Worm (Caenorhabditis elegans) whole organism, late embryonic: ENCODE data around the gene srz-6.

Experiments
- K02D7.2 ChIP-seq: sonication (generic microtip); optimal IDR thresholded peaks from 2 replicates; lab custom pipeline; 2017; ENCODE audit warnings: mild to moderate bottlenecking, missing genetic modification characterization, missing compliant biosample characterization
- K09A11.1 ChIP-seq: sonication (generic microtip); optimal IDR thresholded peaks from 2 replicates; lab custom pipeline; 2017; ENCODE audit warnings: antibody characterized with exemption, mild to moderate bottlenecking, missing genetic modification characterization, missing compliant biosample characterization; ENCODE audit not compliant: insufficient read depth
- Y22D7AL.16 ChIP-seq: sonication (generic microtip); optimal IDR thresholded peaks from 2 replicates; lab custom pipeline; 2016; ENCODE audit warnings: missing genetic modification characterization, missing compliant biosample characterization
- ahr-1 ChIP-seq: sonication (generic microtip); optimal IDR thresholded peaks from 2 replicates; lab custom pipeline; 2016; ENCODE audit warnings: missing genetic modification characterization, missing compliant biosample characterization
- ceh-14 ChIP-seq: sonication (generic microtip); optimal IDR thresholded peaks from 2 replicates; lab custom pipeline; 2016; ENCODE audit warnings: missing genotype, missing genetic modification characterization, missing compliant biosample characterization
- ceh-18 ChIP-seq: sonication (generic microtip); optimal IDR thresholded peaks from 2 replicates; lab custom pipeline; 2016; ENCODE audit warnings: missing genetic modification characterization, missing compliant biosample characterization
- ceh-24 ChIP-seq: sonication (generic microtip); optimal IDR thresholded peaks from 2 replicates; lab custom pipeline; 2016; ENCODE audit warnings: mild to moderate bottlenecking, missing genetic modification characterization, missing compliant biosample characterization
- ceh-30 ChIP-seq: fragments of 150-350 bp; optimal IDR thresholded peaks from 2 replicates; lab custom pipeline; 2014; ENCODE audit warnings: missing biosample characterization, missing genetic modification characterization
- ceh-6 ChIP-seq: fragments of 200-800 bp; sonication (Bioruptor generic); optimal IDR thresholded peaks from 2 replicates; lab custom pipeline; 2018; ENCODE audit warnings: mild to moderate bottlenecking, missing genetic modification characterization, missing compliant biosample characterization
- ceh-9 ChIP-seq: sonication (generic microtip); optimal IDR thresholded peaks from 2 replicates; lab custom pipeline; 2016; ENCODE audit warnings: mild to moderate bottlenecking, missing genetic modification characterization, inconsistent platforms, missing compliant biosample characterization
- che-1 ChIP-seq: sonication (generic microtip); optimal IDR thresholded peaks from 2 replicates; lab custom pipeline; 2016; ENCODE audit warnings: mild to moderate bottlenecking, missing genetic modification characterization, missing compliant biosample characterization
- dve-1 ChIP-seq: sonication (generic microtip); optimal IDR thresholded peaks from 2 replicates; lab custom pipeline; 2017; ENCODE audit warnings: antibody characterized with exemption, mild to moderate bottlenecking, missing genetic modification characterization, missing compliant biosample characterization
- elt-4 ChIP-seq: sonication (generic microtip); optimal IDR thresholded peaks from 2 replicates; lab custom pipeline; 2016; ENCODE audit warnings: missing genetic modification characterization, missing compliant biosample characterization
- ets-4 ChIP-seq: sonication (generic microtip); optimal IDR thresholded peaks from 2 replicates; lab custom pipeline; 2016; ENCODE audit warnings: missing genetic modification characterization, missing compliant biosample characterization
- fkh-10 ChIP-seq: fragments of 150-350 bp; optimal IDR thresholded peaks from 2 replicates; lab custom pipeline; 2014; ENCODE audit warnings: missing biosample characterization, missing genetic modification reagents, missing genetic modification characterization
- gmeb-2 ChIP-seq: sonication (generic microtip); optimal IDR thresholded peaks from 2 replicates; lab custom pipeline; 2016; ENCODE audit warnings: missing genetic modification characterization, inconsistent platforms, missing compliant biosample characterization
- hlh-13 ChIP-seq: fragments of 200-800 bp; sonication (Bioruptor generic); optimal IDR thresholded peaks from 2 replicates; lab custom pipeline; 2018; ENCODE audit warnings: mild to moderate bottlenecking, missing genetic modification characterization, missing compliant biosample characterization
- hlh-15 ChIP-seq: sonication (generic microtip); optimal IDR thresholded peaks from 2 replicates; lab custom pipeline; 2016; ENCODE audit warnings: missing genetic modification characterization, missing compliant biosample characterization
- hlh-30 ChIP-seq: sonication (generic microtip); optimal IDR thresholded peaks from 2 replicates; lab custom pipeline; 2017; ENCODE audit warnings: antibody characterized with exemption, missing genetic modification characterization, missing compliant biosample characterization; ENCODE audit not compliant: insufficient read depth
- hlh-8 ChIP-seq: sonication (generic microtip); optimal IDR thresholded peaks from 2 replicates; lab custom pipeline; 2016; ENCODE audit warnings: missing genotype, missing genetic modification characterization, missing compliant biosample characterization
- lin-11 ChIP-seq: fragments of 200-800 bp; sonication (Bioruptor generic); optimal IDR thresholded peaks from 2 replicates; lab custom pipeline; 2018; ENCODE audit warnings: mild to moderate bottlenecking, missing genetic modification characterization, missing compliant biosample characterization
- nfya-1 ChIP-seq: sonication (generic microtip); optimal IDR thresholded peaks from 2 replicates; lab custom pipeline; 2017; ENCODE audit warnings: missing genetic modification characterization, mild to moderate bottlenecking, missing compliant biosample characterization, antibody characterized with exemption, moderate library complexity
- nhr-11 ChIP-seq: fragments of 150-350 bp; optimal IDR thresholded peaks from 2 replicates; lab custom pipeline; 2014; ENCODE audit warnings: missing biosample characterization, missing genetic modification characterization
- nhr-232 ChIP-seq: sonication (generic microtip); optimal IDR thresholded peaks from 2 replicates; lab custom pipeline; 2016; ENCODE audit warnings: missing genetic modification characterization, missing compliant biosample characterization
- pat-9 ChIP-seq: fragments of 200-800 bp; sonication (Bioruptor generic); optimal IDR thresholded peaks from 2 replicates; lab custom pipeline; 2018; ENCODE audit warnings: mild to moderate bottlenecking, missing genetic modification characterization, moderate library complexity, missing compliant biosample characterization
- pax-1 ChIP-seq: fragments of 150-350 bp; optimal IDR thresholded peaks from 2 replicates; lab custom pipeline; 2014; ENCODE audit warnings: missing biosample characterization, missing genetic modification characterization
- pha-2 ChIP-seq: sonication (generic microtip); optimal IDR thresholded peaks from 2 replicates; lab custom pipeline; 2017; ENCODE audit warnings: mild to moderate bottlenecking, missing genetic modification characterization, missing compliant biosample characterization
- pha-4 ChIP-seq: fragments of 150-350 bp; optimal IDR thresholded peaks from 2 replicates; lab custom pipeline; 2018; ENCODE audit warnings: missing biosample characterization, missing genetic modification reagents, missing genetic modification characterization
- pros-1 ChIP-seq: fragments of 150-350 bp; optimal IDR thresholded peaks from 2 replicates; lab custom pipeline; 2014; ENCODE audit warnings: missing biosample characterization, missing genetic modification reagents, missing genetic modification characterization
- sox-2 ChIP-seq: fragments of 200-800 bp; sonication (Bioruptor generic); IDR thresholded peaks from 2 replicates; pipeline ENCODE4 v1.3.6; 2022; ENCODE audit warnings: missing genetic modification reagents, missing genetic modification characterization, missing compliant biosample characterization
- ttx-3 ChIP-seq: sonication (generic microtip); optimal IDR thresholded peaks from 2 replicates; lab custom pipeline; 2016; ENCODE audit warnings: missing genetic modification reagents, missing genetic modification characterization, missing compliant biosample characterization
- unc-55 ChIP-seq: sonication (generic microtip); optimal IDR thresholded peaks from 2 replicates; lab custom pipeline; 2017; ENCODE audit warnings: missing biosample characterization, missing genetic modification reagents, missing genetic modification characterization
- unc-86 ChIP-seq: sonication (generic microtip); optimal IDR thresholded peaks from 2 replicates; lab custom pipeline; 2016; ENCODE audit warnings: missing genetic modification characterization, missing compliant biosample characterization
- zip-5 ChIP-seq: sonication (generic microtip); optimal IDR thresholded peaks from 2 replicates; lab custom pipeline; 2016; ENCODE audit warnings: missing genetic modification characterization, missing compliant biosample characterization

srz-6 gene

ce11 chrII:12462244-12462643 lies 29.8 kb upstream of the srz-6 start, which contains the start of gene F15A4.2:
Gene F15A4.2, plus strand, starts transcription at chrII:12462544.
- no peak for TF ChIP-seq pat-9 (tag; lab: Kevin White, UChicago)
- TF ChIP-seq sox-2 (GFP tag; lab: Robert Waterston, UW), result no peak
- no peak for TF ChIP-seq ets-4
- TF ChIP-seq gmeb-2, result no peak
- TF ChIP-seq zip-5 (tag; lab: Kevin White, UChicago), result no peak
- no peak for TF ChIP-seq hlh-13
- TF ChIP-seq hlh-8, result no peak
- TF ChIP-seq fkh-10 (GFP tag; lab: Kevin White, UChicago), result no peak
- TF ChIP-seq ceh-9, result no peak
- no peak for TF ChIP-seq che-1
- TF ChIP-seq pha-2 (tag; lab: Kevin White, UChicago), result no peak
- TF ChIP-seq pha-4 (tag; lab: Kevin White, UChicago), result no peak
- no peak for TF ChIP-seq unc-55 (GFP tag; lab: Kevin White, UChicago)
- no peak for TF ChIP-seq ceh-30 (tag; lab: Kevin White, UChicago)

ce11 chrII:12465557-12465956 lies 26.5 kb upstream of the srz-6 start, which contains the start of gene sre-37:
Gene sre-37, plus strand, starts transcription at chrII:12465857.
- TF ChIP-seq unc-86, result no peak
- no peak for TF ChIP-seq pros-1 (tag; lab: Kevin White, UChicago)
- TF ChIP-seq hlh-30 (tag; lab: Kevin White, UChicago), result no peak
- TF ChIP-seq nhr-11 (tag; lab: Kevin White, UChicago), result no peak
- TF ChIP-seq ceh-18 (tag; lab: Kevin White, UChicago), result no peak
- no peak for TF ChIP-seq zip-5 (tag; lab: Kevin White, UChicago)
- TF ChIP-seq nhr-232 (tag; lab: Kevin White, UChicago), result no peak
- no peak for TF ChIP-seq K02D7.2
- no peak for TF ChIP-seq ceh-9
- no peak for TF ChIP-seq pha-4 (tag; lab: Kevin White, UChicago)
- TF ChIP-seq ceh-6 (GFP tag; lab: Kevin White, UChicago), result no peak
- no peak for TF ChIP-seq K09A11.1
- TF ChIP-seq elt-4 (tag; lab: Kevin White, UChicago), result no peak
- TF ChIP-seq pax-1 (tag; lab: Kevin White, UChicago), result no peak
- TF ChIP-seq gmeb-2, result no peak

ce11 chrII:12467047-12467446 lies 25.0 kb upstream of the srz-6 start, which contains the start of gene srg-16:
Gene srg-16, plus strand, starts transcription at chrII:12467133.
- peak; percentile 55 for TF ChIP-seq dve-1 (tag; lab: Kevin White, UChicago)
- TF ChIP-seq ahr-1 (tag; lab: Kevin White, UChicago), result no peak

- TF ChIP-seq pax-1 (tag; lab: Kevin White, UChicago) (no peak), hlh-15 (tag; lab: Kevin White, UChicago) (no peak), ceh-24 (tag; lab: Kevin White, UChicago) (no peak), ahr-1 (tag; lab: Kevin White, UChicago) (no peak), nfya-1 (tag; lab: Kevin White, UChicago) (no peak), gmeb-2 (no peak), ceh-14 (no peak), lin-11 (no peak), Y22D7AL.16 (tag; lab: Kevin White, UChicago) (no peak), ttx-3 (no peak), elt-4 (tag; lab: Kevin White, UChicago) (no peak)
Measured at ce11 chrII:12471138-12471855, 20.7 kb upstream of the srz-6 start, which contains the start of the genes F15A4.5 and phat-8. Gene F15A4.5, minus strand, starts transcription at chrII:12471238. Gene phat-8, plus strand, starts transcription at chrII:12471805.
